Fruit fly (Drosophila melanogaster): ENCODE data around the gene Sarm.

The Sarm gene

DNA sequence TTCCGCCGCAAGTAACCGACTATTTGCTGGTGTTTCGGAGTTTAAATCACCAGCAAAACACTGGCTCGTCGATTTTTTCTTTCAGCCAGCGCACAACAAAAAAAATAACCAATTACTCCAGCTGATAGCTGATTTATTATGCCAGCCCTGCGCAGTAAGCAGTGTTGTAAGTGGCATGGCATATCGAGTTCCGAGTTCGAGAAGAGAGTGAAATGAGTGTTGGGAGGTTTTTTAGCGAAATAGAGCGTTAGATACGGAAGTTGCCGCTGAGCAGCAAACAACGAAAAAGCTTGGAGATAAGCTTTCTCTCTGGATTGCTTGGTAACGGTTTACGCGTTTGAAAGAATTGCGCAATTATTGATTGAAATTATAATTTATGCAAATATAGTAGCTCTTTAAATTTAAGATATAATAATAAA is 28.0 kb downstream of the Sarm start, which contains the start of gene CG7565 (continued):
- TF ChIP-seq B-H1 (GFP tag; IDR thresholded peaks at IDR 0.05) (no peak), pan (optimal IDR thresholded peaks at IDR 0.05) (no peak), pan (GFP tag; optimal IDR thresholded peaks at IDR 0.05 in 1 of 2, IDR thresholded peaks at IDR 0.05 in 1 of 2) (peak in 1 of 2 experiments; percentile 28), CG7372 (GFP tag; IDR thresholded peaks at IDR 0.05) (no peak), CG4730 (GFP tag; IDR thresholded peaks at IDR 0.05) (no peak), CG14014 (GFP tag; IDR thresholded peaks at IDR 0.05) (no peak), sob (GFP tag; IDR thresholded peaks at IDR 0.05) (peak; percentile 58; the same call in 1 of the 2 replicates), her (GFP tag; optimal IDR thresholded peaks at IDR 0.05) (peak; percentile 77), Med (GFP tag) (peak; percentile 96), dimm (GFP tag; IDR thresholded peaks at IDR 0.05) (no peak), Ptx1 (GFP tag; IDR thresholded peaks at IDR 0.05) (no peak), TFAM (GFP tag; optimal IDR thresholded peaks at IDR 0.05) (no peak), Stat92E (GFP tag; optimal IDR thresholded peaks at IDR 0.05) (no peak), MBD-R2 (GFP tag; IDR thresholded peaks at IDR 0.05) (peak; percentile 74), CG33213 (GFP tag; optimal IDR thresholded peaks at IDR 0.05) (no peak), eyg (GFP tag; optimal IDR thresholded peaks at IDR 0.05) (no peak), PHDP (tag; optimal IDR thresholded peaks at IDR 0.05) (peak; percentile 30), CG6683 (GFP tag; optimal IDR thresholded peaks at IDR 0.05) (peak; percentile 14), lov (optimal IDR thresholded peaks at IDR 0.05) (no peak), lov (GFP tag; IDR thresholded peaks at IDR 0.05) (no peak), CG13287 (GFP tag; IDR thresholded peaks at IDR 0.05; ENCODE audit: partially characterized antibody) (peak; percentile 69), CG10321 (GFP tag; IDR thresholded peaks at IDR 0.05) (no peak), fd102C (GFP tag; optimal IDR thresholded peaks at IDR 0.05) (no peak), E2f1 (GFP tag; IDR thresholded peaks at IDR 0.05) (no peak), HLHmδ (GFP tag; optimal IDR thresholded peaks at IDR 0.05) (no peak), CG10959 (GFP tag; IDR thresholded peaks at IDR 0.05) (no peak), crc (GFP tag; optimal IDR thresholded peaks at IDR 0.05) (peak; percentile 9), seq (GFP tag; IDR thresholded peaks at IDR 0.05) (no peak), ems (GFP tag; optimal IDR thresholded peaks at IDR 0.05) (no peak), CG11560 (tag; IDR thresholded peaks at IDR 0.05) (no peak), Usf (GFP tag; optimal IDR thresholded peaks at IDR 0.05) (no peak), corto (GFP tag; optimal IDR thresholded peaks at IDR 0.05) (peak; percentile 19), Sin3A (optimal IDR thresholded peaks at IDR 0.05) (no peak), CG17328 (GFP tag; IDR thresholded peaks at IDR 0.05) (no peak), psq (GFP tag; optimal IDR thresholded peaks at IDR 0.05) (no peak), Sox100B (GFP tag; optimal IDR thresholded peaks at IDR 0.05) (no peak), CG31388 (GFP tag; optimal IDR thresholded peaks at IDR 0.05) (no peak), cato (GFP tag; optimal IDR thresholded peaks at IDR 0.05; ENCODE audit: borderline replicate concordance) (no peak), D (optimal IDR thresholded peaks at IDR 0.05) (no peak), D (GFP tag; optimal IDR thresholded peaks at IDR 0.05) (no peak), CG18599 (GFP tag; optimal IDR thresholded peaks at IDR 0.05) (peak; percentile 84), Camta (GFP tag; optimal IDR thresholded peaks at IDR 0.05) (peak; percentile 18), Oaz (GFP tag; IDR thresholded peaks at IDR 0.05) (no peak), gfzf (GFP tag; optimal IDR thresholded peaks at IDR 0.05) (no peak), CG4854 (GFP tag; optimal IDR thresholded peaks at IDR 0.05) (peak; percentile 0), CG8944 (GFP tag; optimal IDR thresholded peaks at IDR 0.05) (no peak), usp (GFP tag; optimal IDR thresholded peaks at IDR 0.05) (no peak), CG1792 (GFP tag; optimal IDR thresholded peaks at IDR 0.05) (no peak), Trl (optimal IDR thresholded peaks at IDR 0.05) (peak; percentile 67 to 71), Trl (GFP tag; optimal IDR thresholded peaks at IDR 0.05) (peak; percentile 85), onecut (GFP tag; IDR thresholded peaks at IDR 0.05) (peak; percentile 87), CG9797 (GFP tag; optimal IDR thresholded peaks at IDR 0.05) (no peak), pum (GFP tag; optimal IDR thresholded peaks at IDR 0.05) (no peak), mirr (GFP tag; optimal IDR thresholded peaks at IDR 0.05) (peak; percentile 80)

Data from whole organism, embryonic.